Fruit fly (Drosophila melanogaster) whole organism, wandering third instar larva: ENCODE results near the gene CG31019.

Experiments used
- CG32264 ChIP-seq: fragments of 200-800 bp; sonication (Bioruptor generic); optimal IDR thresholded peaks from 2 replicates; lab custom pipeline; 2016; ENCODE audit warnings: missing biosample characterization, missing genetic modification characterization
- CG9705 ChIP-seq: fragments of 200-800 bp; sonication (Bioruptor generic); optimal IDR thresholded peaks from 2 replicates; lab custom pipeline; 2018; ENCODE audit warnings: missing biosample characterization, mild to moderate bottlenecking, missing genetic modification characterization
- Dfd ChIP-seq: fragments of >200 bp; optimal IDR thresholded peaks from 2 replicates; lab custom pipeline; 2017; ENCODE audit warnings: missing biosample characterization, missing genetic modification characterization
- GATAd ChIP-seq: sonication (Bioruptor generic); optimal IDR thresholded peaks from 2 replicates; lab custom pipeline; 2016; ENCODE audit warnings: missing biosample characterization, missing genetic modification characterization
- HLH106 ChIP-seq: fragments of 200-800 bp; optimal IDR thresholded peaks from 3 replicates; lab custom pipeline; 2019; ENCODE audit warnings: missing biosample characterization, mild to moderate bottlenecking, missing genetic modification characterization, moderate library complexity
- Hr78 ChIP-seq: fragments of >200 bp; optimal IDR thresholded peaks from 2 replicates; lab custom pipeline; 2017; ENCODE audit warnings: missing biosample characterization, missing genetic modification characterization
- Hr83 ChIP-seq: fragments of 200-300 bp; sonication (Bioruptor generic); optimal IDR thresholded peaks from 2 replicates; lab custom pipeline; 2016; ENCODE audit warnings: missing biosample characterization, mild to moderate bottlenecking, missing genetic modification characterization, moderate library complexity; ENCODE audit not compliant: poor library complexity, severe bottlenecking
- Jra ChIP-seq: sonication (Bioruptor generic); optimal IDR thresholded peaks from 2 replicates; lab custom pipeline; 2016; ENCODE audit warnings: missing biosample characterization, missing genetic modification characterization
- Mio ChIP-seq: sonication (Bioruptor generic); optimal IDR thresholded peaks from 2 replicates; lab custom pipeline; 2016; ENCODE audit warnings: missing biosample characterization, missing genetic modification characterization
- Myc ChIP-seq: fragments of >200 bp; optimal IDR thresholded peaks from 2 replicates; lab custom pipeline; 2017
- N ChIP-seq: fragments of >200 bp; optimal IDR thresholded peaks from 2 replicates; lab custom pipeline; 2018; ENCODE audit warnings: missing biosample characterization, missing external identifiers, missing genetic modification characterization
- Rel ChIP-seq, 2 experiments: fragments of 200-800 bp; sonication (Bioruptor generic) in 1 of 2; optimal IDR thresholded peaks; 2 replicates in 1 of 2; 3 replicates in 1 of 2; lab custom pipeline; 2016 to 2019; ENCODE audit warnings: mild to moderate bottlenecking in 2 of 2, missing biosample characterization in 2 of 2, missing genetic modification characterization in 2 of 2, moderate library complexity in 1 of 2
- Sp1 ChIP-seq: fragments of 200-800 bp; sonication (Bioruptor generic); optimal IDR thresholded peaks from 3 replicates; lab custom pipeline; 2019; ENCODE audit warnings: missing biosample characterization, mild to moderate bottlenecking, missing genetic modification characterization, moderate library complexity
- Vsx2 ChIP-seq: fragments of 200-300, 225-300 bp; sonication (Bioruptor generic); optimal IDR thresholded peaks from 2 replicates; lab custom pipeline; 2018; ENCODE audit warnings: missing biosample characterization, missing genetic modification characterization; ENCODE audit not compliant: partially characterized antibody
- br ChIP-seq: fragments of 200-800 bp; sonication (Bioruptor generic); optimal IDR thresholded peaks from 2 replicates; lab custom pipeline; 2016; ENCODE audit warnings: missing biosample characterization, missing genetic modification characterization
- brk ChIP-seq: fragments of 200-800 bp; sonication (Bioruptor generic); optimal IDR thresholded peaks from 2 replicates; lab custom pipeline; 2016; ENCODE audit warnings: missing biosample characterization, mild to moderate bottlenecking, missing genetic modification characterization
- dl ChIP-seq, 2 experiments: fragments of 175-275, 200-275 bp in 1 of 2; fragments of 200-275 bp in 1 of 2; sonication (Bioruptor generic); optimal IDR thresholded peaks; lab custom pipeline; 2018; ENCODE audit warnings: mild to moderate bottlenecking in 2 of 2, missing biosample characterization in 2 of 2, missing genetic modification characterization in 2 of 2, moderate library complexity in 2 of 2; ENCODE audit not compliant: partially characterized antibody in 2 of 2, insufficient read depth in 1 of 2
- dsf ChIP-seq: sonication (Bioruptor generic); optimal IDR thresholded peaks from 2 replicates; lab custom pipeline; 2016; ENCODE audit warnings: missing biosample characterization, missing genetic modification characterization, borderline replicate concordance
- ey ChIP-seq: fragments of 200-800 bp; sonication (Bioruptor generic); optimal IDR thresholded peaks from 2 replicates; lab custom pipeline; 2016; ENCODE audit warnings: missing biosample characterization, missing genetic modification characterization
- foxo ChIP-seq, 2 experiments: fragments of 200-800 bp; sonication (Bioruptor generic); optimal IDR thresholded peaks; 2 replicates in 1 of 2; 3 replicates in 1 of 2; lab custom pipeline; 2016 to 2017; ENCODE audit warnings: missing biosample characterization in 2 of 2, missing genetic modification characterization in 2 of 2
- fru ChIP-seq: fragments of 200-800 bp; sonication (Bioruptor generic); optimal IDR thresholded peaks from 3 replicates; lab custom pipeline; 2016; ENCODE audit warnings: missing biosample characterization, mild to moderate bottlenecking, missing genetic modification characterization
- h ChIP-seq: fragments of 200-800 bp; sonication (Bioruptor generic); optimal IDR thresholded peaks from 3 replicates; lab custom pipeline; 2016; ENCODE audit warnings: missing biosample characterization, mild to moderate bottlenecking, missing genetic modification characterization
- lola ChIP-seq: fragments of >200 bp; optimal IDR thresholded peaks from 2 replicates; lab custom pipeline; 2017; ENCODE audit warnings: missing biosample characterization, missing genetic modification characterization
- psq ChIP-seq: fragments of 200-800 bp; sonication (Bioruptor generic); optimal IDR thresholded peaks from 3 replicates; lab custom pipeline; 2017; ENCODE audit warnings: missing biosample characterization, mild to moderate bottlenecking, missing genetic modification characterization, moderate library complexity
- rgr ChIP-seq: fragments of 200-800 bp; sonication (Bioruptor generic); optimal IDR thresholded peaks from 3 replicates; lab custom pipeline; 2016; ENCODE audit warnings: missing biosample characterization, mild to moderate bottlenecking, missing genetic modification characterization
- sv ChIP-seq: fragments of 200-800 bp; sonication (Bioruptor generic); optimal IDR thresholded peaks from 3 replicates; lab custom pipeline; 2016; ENCODE audit warnings: missing biosample characterization, missing genetic modification characterization
- tai ChIP-seq: sonication (Bioruptor generic); optimal IDR thresholded peaks from 2 replicates; lab custom pipeline; 2016; ENCODE audit warnings: missing biosample characterization, missing genetic modification characterization
- usp ChIP-seq: fragments of >200 bp; optimal IDR thresholded peaks from 2 replicates; lab custom pipeline; 2017; ENCODE audit warnings: missing biosample characterization, missing genetic modification characterization
- woc ChIP-seq: sonication (Bioruptor generic); optimal IDR thresholded peaks from 2 replicates; lab custom pipeline; 2016; ENCODE audit warnings: missing biosample characterization, mild to moderate bottlenecking, missing genetic modification characterization

The CG31019 gene

DNA sequence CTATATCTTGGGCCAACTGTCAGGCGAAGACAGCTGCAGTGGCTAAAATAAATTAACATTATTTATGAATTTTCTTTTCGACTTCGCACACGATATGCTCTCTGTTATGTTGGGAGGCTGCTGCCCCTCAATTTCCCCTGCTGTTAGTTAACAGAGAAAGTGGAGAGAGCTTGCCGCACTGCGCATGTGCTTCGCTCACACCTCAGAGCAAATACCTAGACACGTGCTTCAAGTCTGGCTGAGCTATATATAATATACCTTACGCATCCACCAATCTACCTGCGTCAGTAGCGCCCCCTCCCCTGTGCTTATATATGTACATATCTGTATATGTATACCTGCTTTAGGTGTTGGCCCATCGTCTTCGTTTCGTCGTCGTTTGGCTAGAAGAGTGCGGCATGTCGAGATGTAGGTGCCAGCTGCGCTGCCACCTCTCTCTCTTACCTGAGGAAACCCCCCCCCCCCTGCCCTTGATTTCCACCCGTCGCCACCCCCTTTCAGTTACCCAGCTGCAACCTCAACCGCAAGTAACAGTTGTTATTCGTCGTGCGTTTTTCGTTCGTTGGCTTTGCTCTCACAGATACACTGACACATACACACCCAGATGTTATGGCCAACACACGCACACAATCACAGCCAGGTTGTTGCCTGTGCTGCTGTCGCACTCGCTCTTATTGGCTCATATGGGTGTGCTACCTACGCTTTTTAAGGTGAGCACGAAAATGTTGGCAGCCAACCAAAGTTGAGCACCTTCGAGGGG lies 19.5 kb downstream of the CG31019 start:
- no peak for TF ChIP-seq rgr (GFP tag; lab: Kevin White, UChicago)
- TF ChIP-seq h (GFP tag; lab: Kevin White, UChicago): no peak
- no peak for TF ChIP-seq fru (GFP tag; lab: Kevin White, UChicago)
- TF ChIP-seq br (GFP tag; lab: Kevin White, UChicago): no peak
- no peak for TF ChIP-seq Jra (GFP tag; lab: Kevin White, UChicago)
- TF ChIP-seq Dfd (GFP tag; lab: Kevin White, UChicago): no peak
- no peak for TF ChIP-seq usp (GFP tag; lab: Kevin White, UChicago)
- TF ChIP-seq N (GFP tag; lab: Kevin White, UChicago): no peak

- TF ChIP-seq lola (GFP tag; lab: Kevin White, UChicago) (no peak), brk (no peak), psq (no peak), sv (no peak), Jra (GFP tag; lab: Kevin White, UChicago) (no peak), CG32264 (GFP tag; lab: Kevin White, UChicago) (no peak), CG9705 (GFP tag; lab: Kevin White, UChicago) (no peak), GATAd (GFP tag; lab: Kevin White, UChicago) (no peak), Rel (GFP tag; optimal IDR thresholded peaks at IDR 0.05; lab: Kevin White, UChicago) (no peak), Rel (tag; optimal IDR thresholded peaks at IDR 0.05; lab: Kevin White, UChicago) (no peak), dsf (GFP tag; lab: Kevin White, UChicago) (no peak)
Observed at dm6 chr3R:30617457-30617856, 20.7 kb downstream of the CG31019 start.

dm6 chr3R:30621806-30622205 lies 25.0 kb downstream of the CG31019 start, which contains the start of gene CG44954:
CG44954 (minus strand) TSS chr3R:30621906.
- TF ChIP-seq Mio (GFP tag; lab: Kevin White, UChicago): no peak
- no peak for TF ChIP-seq usp (GFP tag; lab: Kevin White, UChicago)
- TF ChIP-seq foxo (GFP tag; optimal IDR thresholded peaks at IDR 0.05; lab: Kevin White, UChicago): no peak
- no peak for TF ChIP-seq lola (GFP tag; lab: Kevin White, UChicago)
- TF ChIP-seq HLH106 (tag; lab: Kevin White, UChicago): no peak
- no peak for TF ChIP-seq Myc (lab: Kevin White, UChicago)
- TF ChIP-seq woc: no peak
- TF ChIP-seq dsf (GFP tag; lab: Kevin White, UChicago): no peak
- no peak for TF ChIP-seq br (GFP tag; lab: Kevin White, UChicago)
- no peak for TF ChIP-seq CG9705 (GFP tag; lab: Kevin White, UChicago)
- no peak for TF ChIP-seq Sp1 (GFP tag; lab: Kevin White, UChicago)
- no peak for TF ChIP-seq Hr83 (GFP tag; lab: Kevin White, UChicago)
- TF ChIP-seq dl (GFP tag; optimal IDR thresholded peaks at IDR 0.05; lab: Kevin White, UChicago; ENCODE audit: insufficient read depth in 1 of 2, partially characterized antibody in 2 of 2): no peak
- no peak for TF ChIP-seq fru (GFP tag; lab: Kevin White, UChicago)
- no peak for TF ChIP-seq ey (GFP tag; lab: Kevin White, UChicago)
- no peak for TF ChIP-seq N (GFP tag; lab: Kevin White, UChicago)

dm6 chr3R:30628928-30629327 lies 32.1 kb downstream of the CG31019 start, which contains the start of gene CG2267:
CG2267 (minus strand) TSS chr3R:30629028.
- no peak for TF ChIP-seq tai (GFP tag; lab: Kevin White, UChicago)
- TF ChIP-seq rgr (GFP tag; lab: Kevin White, UChicago): no peak
- TF ChIP-seq CG9705 (GFP tag; lab: Kevin White, UChicago): no peak
- TF ChIP-seq Hr78 (GFP tag; lab: Kevin White, UChicago): no peak
- TF ChIP-seq br (GFP tag; lab: Kevin White, UChicago): no peak
- TF ChIP-seq Hr83 (GFP tag; lab: Kevin White, UChicago): no peak
- TF ChIP-seq lola (GFP tag; lab: Kevin White, UChicago): no peak
- no peak for TF ChIP-seq usp (GFP tag; lab: Kevin White, UChicago)
- TF ChIP-seq Vsx2: no peak
- no peak for TF ChIP-seq CG32264 (GFP tag; lab: Kevin White, UChicago)
- no peak for TF ChIP-seq dl (GFP tag; optimal IDR thresholded peaks at IDR 0.05; lab: Kevin White, UChicago; ENCODE audit: insufficient read depth in 1 of 2, partially characterized antibody in 2 of 2)
- no peak for TF ChIP-seq ey (GFP tag; lab: Kevin White, UChicago)
- TF ChIP-seq GATAd (GFP tag; lab: Kevin White, UChicago): no peak
- TF ChIP-seq Dfd (GFP tag; lab: Kevin White, UChicago): no peak
- TF ChIP-seq psq: no peak
